Fruit fly (Drosophila melanogaster) whole organism, pupa: Measurements from ENCODE around the gene CG11983.

Experiments used
- CG10348 ChIP-seq: fragments of 200-800 bp; sonication (Bioruptor generic); IDR thresholded peaks from 2 replicates; pipeline ENCODE4 v1.3.6; 2022; ENCODE audit warnings: missing biosample characterization, missing genetic modification characterization
- CG12605 ChIP-seq: fragments of 200-800 bp; sonication (Bioruptor generic); IDR thresholded peaks from 2 replicates; pipeline ENCODE4 v1.3.6; 2022; ENCODE audit warnings: missing biosample characterization, missing genetic modification characterization
- CG13204 ChIP-seq: fragments of 200-800 bp; sonication (Bioruptor generic); optimal IDR thresholded peaks from 2 replicates; lab custom pipeline; 2018; ENCODE audit warnings: missing biosample characterization, mild to moderate bottlenecking, missing genetic modification characterization, moderate library complexity
- CG15710 ChIP-seq: fragments of 200-800 bp; sonication (Bioruptor generic); optimal IDR thresholded peaks from 2 replicates; lab custom pipeline; 2018; ENCODE audit warnings: missing biosample characterization, mild to moderate bottlenecking, missing genetic modification characterization, moderate library complexity
- CG17806 ChIP-seq: fragments of 200-800 bp; sonication (Bioruptor generic); optimal IDR thresholded peaks from 2 replicates; lab custom pipeline; 2018; ENCODE audit warnings: missing biosample characterization, mild to moderate bottlenecking, missing genetic modification characterization, moderate library complexity
- CG32121 ChIP-seq: fragments of 200-800 bp; sonication (Bioruptor generic); IDR thresholded peaks from 2 replicates; pipeline ENCODE4 v1.3.6; 2022; ENCODE audit warnings: missing biosample characterization, missing genetic modification characterization
- CG34367 ChIP-seq: fragments of 200-800 bp; sonication (Bioruptor generic); optimal IDR thresholded peaks from 2 replicates; lab custom pipeline; 2018; ENCODE audit warnings: missing biosample characterization, mild to moderate bottlenecking, missing genetic modification characterization
- CG4496 ChIP-seq: fragments of 200-800 bp; sonication (Bioruptor generic); IDR thresholded peaks from 3 replicates; pipeline ENCODE4 v1.3.6; 2022; ENCODE audit warnings: missing biosample characterization, missing genetic modification characterization
- CG8159 ChIP-seq: fragments of 200-800 bp; sonication (Bioruptor generic); optimal IDR thresholded peaks from 3 replicates; lab custom pipeline; 2018; ENCODE audit warnings: missing biosample characterization, mild to moderate bottlenecking, missing genetic modification characterization, moderate library complexity
- CG8301 ChIP-seq: fragments of 200-800 bp; sonication (Bioruptor generic); optimal IDR thresholded peaks from 2 replicates; lab custom pipeline; 2018; ENCODE audit warnings: missing biosample characterization, mild to moderate bottlenecking, missing genetic modification characterization
- CG9948 ChIP-seq: fragments of 200-800 bp; sonication (Bioruptor generic); optimal IDR thresholded peaks from 2 replicates; lab custom pipeline; 2018; ENCODE audit warnings: missing biosample characterization, mild to moderate bottlenecking, missing genetic modification characterization, moderate library complexity
- D1 ChIP-seq: fragments of 200-800 bp; sonication (Bioruptor generic); optimal IDR thresholded peaks from 2 replicates; lab custom pipeline; 2018; ENCODE audit warnings: missing biosample characterization, mild to moderate bottlenecking, missing genetic modification characterization, moderate library complexity
- EcR ChIP-seq: fragments of 200-800 bp; sonication (Bioruptor generic); optimal IDR thresholded peaks from 3 replicates; lab custom pipeline; 2019; ENCODE audit warnings: missing biosample characterization, missing genetic modification characterization, mild to moderate bottlenecking, moderate library complexity, missing genetic modification reagents
- Ets98B ChIP-seq: fragments of 200-800 bp; sonication (Bioruptor generic); IDR thresholded peaks from 2 replicates; pipeline ENCODE4 v1.3.6; 2022; ENCODE audit warnings: missing biosample characterization, missing genetic modification characterization
- Pif1A ChIP-seq: fragments of 200-800 bp; sonication (Bioruptor generic); optimal IDR thresholded peaks from 3 replicates; lab custom pipeline; 2016; ENCODE audit warnings: missing biosample characterization, missing genetic modification characterization
- Pif1B ChIP-seq: fragments of 200-800 bp; sonication (Bioruptor generic); optimal IDR thresholded peaks from 3 replicates; lab custom pipeline; 2016; ENCODE audit warnings: missing biosample characterization, missing genetic modification characterization
- Snoo ChIP-seq: fragments of 200-800 bp; sonication (Bioruptor generic); optimal IDR thresholded peaks from 3 replicates; lab custom pipeline; 2017; ENCODE audit warnings: missing biosample characterization, mild to moderate bottlenecking, missing genetic modification characterization, inconsistent platforms
- fd96Ca ChIP-seq: fragments of 200-800 bp; sonication (Bioruptor generic); IDR thresholded peaks from 3 replicates; pipeline ENCODE4 v1.3.6; 2022; ENCODE audit warnings: missing biosample characterization, missing genetic modification characterization
- gl ChIP-seq: fragments of 200-800 bp; sonication (Bioruptor generic); optimal IDR thresholded peaks from 2 replicates; lab custom pipeline; 2018; ENCODE audit warnings: missing biosample characterization, mild to moderate bottlenecking, missing genetic modification characterization
- rn ChIP-seq: fragments of 200-800 bp; sonication (Bioruptor generic); IDR thresholded peaks from 2 replicates; pipeline ENCODE4 v1.3.6; 2022; ENCODE audit warnings: missing biosample characterization, missing genetic modification characterization

The CG11983 gene

dm6 chr3R:9038652-9039051, 30.5 kb downstream of the CG11983 start, which contains the start of gene hyx:
Gene hyx, plus strand, starts transcription at chr3R:9038760.
- peak; percentile 20 for TF ChIP-seq CG17806 (tag; lab: Kevin White, UChicago)
- peak; percentile 93 for TF ChIP-seq EcR (GFP tag; lab: Kevin White, UChicago)
- peak; percentile 11 for TF ChIP-seq CG15710 (tag; lab: Kevin White, UChicago)
- no peak; the same call in 1 of the 2 replicates for TF ChIP-seq Ets98B (GFP tag; lab: Robert Waterston, UW)
- 0 out of 3 replicates have a peak, but pooled peaks have one; percentile 24 for TF ChIP-seq CG4496 (GFP tag; lab: Robert Waterston, UW)
- peak; percentile 36; the same call in 1 of the 2 replicates for TF ChIP-seq CG32121 (GFP tag; lab: Robert Waterston, UW)
- TF ChIP-seq Snoo (tag; lab: Kevin White, UChicago) = peak; percentile 21
- TF ChIP-seq CG34367 (tag; lab: Kevin White, UChicago) = no peak

dm6 chr3R:9039448-9039847, 31.3 kb downstream of the CG11983 start, which contains the start of gene neur:
Gene neur, minus strand, starts transcription at chr3R:9039471.
- TF ChIP-seq fd96Ca (GFP tag; lab: Robert Waterston, UW) = no peak
- TF ChIP-seq CG34367 (tag; lab: Kevin White, UChicago) = no peak
- TF ChIP-seq rn (GFP tag; lab: Robert Waterston, UW) = no peak
- TF ChIP-seq CG12605 (GFP tag; lab: Robert Waterston, UW) = no peak
- no peak for TF ChIP-seq Pif1B
- TF ChIP-seq CG8159 (tag; lab: Kevin White, UChicago) = no peak
- no peak for TF ChIP-seq CG10348 (GFP tag; lab: Robert Waterston, UW)
- no peak for TF ChIP-seq gl (tag; lab: Kevin White, UChicago)
- no peak for TF ChIP-seq CG32121 (GFP tag; lab: Robert Waterston, UW)
- TF ChIP-seq Pif1A (GFP tag; lab: Kevin White, UChicago) = no peak
- TF ChIP-seq CG15710 (tag; lab: Kevin White, UChicago) = no peak
- TF ChIP-seq CG8301 = no peak
- TF ChIP-seq Snoo (tag; lab: Kevin White, UChicago) = no peak
- no peak for TF ChIP-seq EcR (GFP tag; lab: Kevin White, UChicago)
- TF ChIP-seq CG13204 = no peak
- no peak for TF ChIP-seq CG17806 (tag; lab: Kevin White, UChicago)
- no peak for TF ChIP-seq CG4496 (GFP tag; lab: Robert Waterston, UW)
- TF ChIP-seq Ets98B (GFP tag; lab: Robert Waterston, UW) = no peak
- no peak for TF ChIP-seq D1 (tag; lab: Kevin White, UChicago)
- no peak for TF ChIP-seq CG9948
- TF ChIP-seq, all 21 proteins: peak for 0

DNA sequence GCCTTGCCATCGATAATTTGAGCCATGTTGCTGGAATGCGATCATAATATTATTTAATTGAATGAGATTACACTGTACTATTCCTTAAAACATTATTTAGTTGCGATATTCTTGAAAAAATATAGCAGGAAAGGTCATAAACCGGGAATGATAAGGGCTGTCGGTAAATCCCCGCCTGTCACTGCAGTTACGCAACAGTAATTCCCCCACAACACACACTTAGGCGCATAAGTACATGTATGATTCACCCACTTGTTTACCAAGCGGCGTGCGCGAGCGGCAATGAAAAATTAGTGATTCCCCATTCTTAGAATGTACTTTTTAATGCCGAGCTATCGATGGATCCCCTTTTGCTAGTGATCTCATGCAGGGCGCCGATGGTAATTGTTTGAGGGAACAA, 35.5 kb downstream of the CG11983 start:
- TF ChIP-seq rn (GFP tag; lab: Robert Waterston, UW) = no peak
- peak; percentile 78 for TF ChIP-seq EcR (GFP tag; lab: Kevin White, UChicago)
- TF ChIP-seq CG12605 (GFP tag; lab: Robert Waterston, UW) = no peak
- no peak for TF ChIP-seq CG4496 (GFP tag; lab: Robert Waterston, UW)
- no peak for TF ChIP-seq Snoo (tag; lab: Kevin White, UChicago)

DNA sequence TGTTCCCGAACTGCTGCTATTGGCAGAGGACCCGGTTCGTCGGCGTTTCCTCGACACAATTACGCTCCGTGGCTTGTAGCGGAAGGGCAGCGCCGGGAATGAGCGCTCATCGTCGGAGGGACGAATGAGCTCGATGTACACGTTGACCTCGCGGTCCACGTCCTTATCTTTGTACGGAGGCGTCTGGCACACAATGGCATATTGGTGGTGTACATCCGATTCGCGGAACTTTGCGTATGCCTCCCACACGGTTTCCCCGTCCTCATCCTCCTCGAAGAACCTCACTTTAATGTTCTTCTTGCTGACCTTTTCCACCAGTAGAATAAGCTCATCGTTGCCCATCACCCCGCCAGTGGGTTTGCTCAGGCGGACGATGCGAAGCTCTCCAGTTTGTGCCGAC, 37.6 kb downstream of the CG11983 start:
- no peak for TF ChIP-seq CG15710 (tag; lab: Kevin White, UChicago)
- no peak for TF ChIP-seq EcR (GFP tag; lab: Kevin White, UChicago)
- TF ChIP-seq CG13204 = no peak

DNA sequence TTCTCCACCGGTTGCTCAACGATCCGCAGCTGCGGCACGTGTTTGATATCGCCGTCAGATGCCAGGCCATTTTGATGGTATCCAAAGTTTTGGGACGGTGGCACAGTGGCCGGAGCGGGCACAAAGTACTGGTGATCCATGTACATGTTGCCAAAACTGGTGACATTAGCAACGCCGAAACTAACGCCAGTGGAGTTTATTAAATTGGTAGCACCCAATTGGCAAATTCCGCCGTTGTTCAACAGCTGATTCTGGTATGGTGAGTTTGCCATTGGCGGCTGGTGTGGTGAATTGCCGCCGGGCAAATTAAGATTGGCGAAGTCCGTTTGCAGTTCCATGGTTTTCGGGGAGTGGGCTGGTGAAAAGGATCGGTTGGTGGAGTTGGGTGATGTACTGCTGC, 38.8 kb downstream of the CG11983 start:
- TF ChIP-seq EcR (GFP tag; lab: Kevin White, UChicago) (no peak), CG32121 (GFP tag; lab: Robert Waterston, UW) (no peak), fd96Ca (GFP tag; lab: Robert Waterston, UW) (no peak), Ets98B (GFP tag; lab: Robert Waterston, UW) (no peak), CG15710 (tag; lab: Kevin White, UChicago) (no peak), CG10348 (GFP tag; lab: Robert Waterston, UW) (no peak), CG4496 (GFP tag; lab: Robert Waterston, UW) (no peak)

dm6 chr3R:9047561-9048465, 39.7 kb downstream of the CG11983 start, which contains the start of gene Rel:
Gene Rel, minus strand, starts transcription at chr3R:9047977.
- TF ChIP-seq CG15710 (tag; lab: Kevin White, UChicago) (peak; percentile 74), Pif1B (no peak), Snoo (tag; lab: Kevin White, UChicago) (peak; percentile 47), EcR (GFP tag; lab: Kevin White, UChicago) (peak; percentile 4), CG17806 (tag; lab: Kevin White, UChicago) (peak; percentile 55), CG9948 (peak; percentile 59), rn (GFP tag; lab: Robert Waterston, UW) (no peak), CG34367 (tag; lab: Kevin White, UChicago) (peak; percentile 41), CG8159 (tag; lab: Kevin White, UChicago) (peak; percentile 80)
